Worm (Caenorhabditis elegans) whole organism, L4 larva: ENCODE results near the gene EEED8.3.

Experiments
- D1046.2 ChIP-seq: fragments of 200-800 bp; sonication (Bioruptor generic); IDR thresholded peaks from 2 replicates; pipeline ENCODE4 v1.3.6; 2022; ENCODE audit warnings: missing genetic modification characterization, missing compliant biosample characterization
- F10B5.3 ChIP-seq: sonication (generic microtip); optimal IDR thresholded peaks from 2 replicates; lab custom pipeline; 2016; ENCODE audit warnings: mild to moderate bottlenecking, missing genetic modification characterization, missing compliant biosample characterization
- F37D6.2 ChIP-seq: sonication (generic microtip); optimal IDR thresholded peaks from 2 replicates; lab custom pipeline; 2016; ENCODE audit warnings: mild to moderate bottlenecking, missing genetic modification characterization, missing compliant biosample characterization
- F49E8.2 ChIP-seq: sonication (generic microtip); optimal IDR thresholded peaks from 2 replicates; lab custom pipeline; 2016; ENCODE audit warnings: missing compliant biosample characterization, mild to moderate bottlenecking, missing genetic modification characterization, borderline replicate concordance
- T20F7.1 ChIP-seq: fragments of 200-800 bp; sonication (Bioruptor generic); optimal IDR thresholded peaks from 2 replicates; lab custom pipeline; 2018; ENCODE audit warnings: mild to moderate bottlenecking, missing genetic modification characterization, missing compliant biosample characterization
- Y105C5A.15 ChIP-seq: fragments of 200-800 bp; sonication (Bioruptor generic); IDR thresholded peaks from 2 replicates; pipeline ENCODE4 v1.3.6; 2022; ENCODE audit warnings: missing genetic modification characterization, missing compliant biosample characterization
- Y48G9A.11 ChIP-seq: fragments of 200-800 bp; sonication (Bioruptor generic); IDR thresholded peaks from 2 replicates; pipeline ENCODE4 v1.3.6; 2022; ENCODE audit warnings: missing genetic modification reagents, missing genetic modification characterization, missing compliant biosample characterization
- Y75B8A.6 ChIP-seq: fragments of 200-800 bp; sonication (Bioruptor generic); IDR thresholded peaks from 2 replicates; pipeline ENCODE4 v1.3.6; 2022; ENCODE audit warnings: missing genetic modification reagents, missing genetic modification characterization, missing compliant biosample characterization
- aha-1 ChIP-seq: fragments of 150-350 bp; peaks from one replicate; lab custom pipeline; 2014; ENCODE audit warnings: missing biosample characterization, missing genetic modification characterization
- ceh-32 ChIP-seq: sonication (generic microtip); optimal IDR thresholded peaks from 2 replicates; lab custom pipeline; 2016; ENCODE audit warnings: mild to moderate bottlenecking, missing genetic modification characterization, missing compliant biosample characterization; ENCODE audit not compliant: poor library complexity
- ceh-82 ChIP-seq: sonication (generic microtip); optimal IDR thresholded peaks from 2 replicates; lab custom pipeline; 2017; ENCODE audit warnings: missing biosample characterization, missing genetic modification characterization
- ces-1 ChIP-seq: fragments of 150-350 bp; sonication (generic microtip); optimal IDR thresholded peaks from 4 replicates; lab custom pipeline; 2014; ENCODE audit warnings: missing biosample characterization, missing genetic modification reagents, missing genetic modification characterization
- cey-2 ChIP-seq: sonication (generic microtip); optimal IDR thresholded peaks from 3 replicates; lab custom pipeline; 2017; ENCODE audit warnings: missing genetic modification characterization, mild to moderate bottlenecking, missing compliant biosample characterization, antibody characterized with exemption, borderline replicate concordance; ENCODE audit not compliant: insufficient read depth
- ctbp-1 ChIP-seq: fragments of 200-800 bp; sonication (Bioruptor generic); IDR thresholded peaks from 2 replicates; pipeline ENCODE4 v1.3.6; 2022; ENCODE audit warnings: missing genetic modification reagents, missing genetic modification characterization, missing compliant biosample characterization
- daf-19 ChIP-seq: fragments of 200-800 bp; sonication (Bioruptor generic); conservative IDR thresholded peaks from 2 replicates; pipeline ENCODE4 v1.3.6; 2022; ENCODE audit warnings: missing genetic modification characterization, missing compliant biosample characterization
- dmd-6 ChIP-seq: fragments of 200-800 bp; sonication (Bioruptor generic); IDR thresholded peaks from 2 replicates; pipeline ENCODE4 v1.3.6; 2022; ENCODE audit warnings: missing genetic modification reagents, missing genetic modification characterization, missing compliant biosample characterization
- dmd-8 ChIP-seq: fragments of 200-800 bp; sonication (Bioruptor generic); IDR thresholded peaks from 2 replicates; pipeline ENCODE4 v1.3.6; 2022; ENCODE audit warnings: missing genetic modification characterization, missing compliant biosample characterization
- dve-1 ChIP-seq: sonication (generic microtip); optimal IDR thresholded peaks from 2 replicates; lab custom pipeline; 2017; ENCODE audit warnings: antibody characterized with exemption, mild to moderate bottlenecking, missing genetic modification characterization, missing compliant biosample characterization; ENCODE audit not compliant: insufficient read depth
- egl-27 ChIP-seq: sonication (generic microtip); optimal IDR thresholded peaks from 3 replicates; lab custom pipeline; 2017; ENCODE audit warnings: missing biosample characterization, missing genetic modification reagents, missing genetic modification characterization
- fkh-10 ChIP-seq: fragments of 150-350 bp; optimal IDR thresholded peaks from 2 replicates; lab custom pipeline; 2014; ENCODE audit warnings: missing biosample characterization, missing genetic modification reagents, missing genetic modification characterization
- fos-1 ChIP-seq: fragments of 150-350 bp; optimal IDR thresholded peaks from 2 replicates; lab custom pipeline; 2014; ENCODE audit warnings: missing biosample characterization, missing genetic modification characterization
- gei-8 ChIP-seq: fragments of 200-800 bp; sonication (Bioruptor generic); optimal IDR thresholded peaks from 2 replicates; lab custom pipeline; 2018; ENCODE audit warnings: mild to moderate bottlenecking, missing genetic modification characterization, missing compliant biosample characterization
- hif-1 ChIP-seq, 2 experiments: sonication (generic microtip); optimal IDR thresholded peaks; 2 replicates each; lab custom pipeline; 2016 to 2017; ENCODE audit warnings: missing compliant biosample characterization in 2 of 2, missing genetic modification characterization in 2 of 2, missing genetic modification reagents in 2 of 2, missing genotype in 2 of 2, mild to moderate bottlenecking in 1 of 2
- hlh-30 ChIP-seq: sonication (generic microtip); optimal IDR thresholded peaks from 2 replicates; lab custom pipeline; 2017; ENCODE audit warnings: antibody characterized with exemption, mild to moderate bottlenecking, missing genetic modification characterization, missing compliant biosample characterization; ENCODE audit not compliant: insufficient read depth
- lir-3 ChIP-seq: sonication (generic microtip); optimal IDR thresholded peaks from 2 replicates; lab custom pipeline; 2016; ENCODE audit warnings: mild to moderate bottlenecking, missing genetic modification characterization, missing compliant biosample characterization
- lsy-2 ChIP-seq, 2 experiments: fragments of 150-350 bp in 1 of 2; sonication (generic microtip) in 1 of 2; optimal IDR thresholded peaks; 2 replicates each; lab custom pipeline; 2014 to 2017; ENCODE audit warnings: missing biosample characterization in 2 of 2, missing genetic modification characterization in 2 of 2
- mep-1 ChIP-seq: fragments of 150-350 bp; sonication (generic microtip); optimal IDR thresholded peaks from 3 replicates; lab custom pipeline; 2014; ENCODE audit warnings: missing biosample characterization, missing genetic modification characterization
- mes-2 ChIP-seq: sonication (generic microtip); optimal IDR thresholded peaks from 2 replicates; lab custom pipeline; 2016; ENCODE audit warnings: missing genotype, mild to moderate bottlenecking, missing genetic modification characterization, missing compliant biosample characterization; ENCODE audit not compliant: poor library complexity, severe bottlenecking
- nhr-102 ChIP-seq: sonication (generic microtip); optimal IDR thresholded peaks from 2 replicates; lab custom pipeline; 2016; ENCODE audit warnings: mild to moderate bottlenecking, missing genetic modification characterization, moderate library complexity, missing compliant biosample characterization
- nhr-11 ChIP-seq: fragments of 150-350 bp; optimal IDR thresholded peaks from 2 replicates; lab custom pipeline; 2014; ENCODE audit warnings: missing biosample characterization, missing genetic modification characterization
- nhr-41 ChIP-seq: fragments of 200-800 bp; sonication (Bioruptor generic); IDR thresholded peaks from 2 replicates; pipeline ENCODE4 v1.3.6; 2022; ENCODE audit warnings: missing genetic modification reagents, missing genetic modification characterization, missing compliant biosample characterization
- nhr-42 ChIP-seq: fragments of 200-800 bp; sonication (Bioruptor generic); IDR thresholded peaks from 2 replicates; pipeline ENCODE4 v1.3.6; 2022; ENCODE audit warnings: missing genetic modification characterization, missing compliant biosample characterization
- nhr-6 ChIP-seq: fragments of 150-350 bp; optimal IDR thresholded peaks from 2 replicates; lab custom pipeline; 2014; ENCODE audit warnings: missing biosample characterization, missing genetic modification characterization
- php-3 ChIP-seq: fragments of 200-800 bp; sonication (Bioruptor generic); IDR thresholded peaks from 2 replicates; pipeline ENCODE4 v1.3.6; 2022; ENCODE audit warnings: missing genetic modification reagents, missing genetic modification characterization, missing compliant biosample characterization
- saeg-2 ChIP-seq: fragments of 200-800 bp; sonication (Bioruptor generic); IDR thresholded peaks from 2 replicates; pipeline ENCODE4 v1.3.6; 2022; ENCODE audit warnings: missing genetic modification reagents, missing genetic modification characterization, missing compliant biosample characterization
- tag-97 ChIP-seq: fragments of 200-800 bp; sonication (Bioruptor generic); IDR thresholded peaks from 2 replicates; pipeline ENCODE4 v1.3.6; 2022; ENCODE audit warnings: missing genetic modification characterization, missing compliant biosample characterization
- tra-1 ChIP-seq: fragments of 200-800 bp; sonication (Bioruptor generic); IDR thresholded peaks from 2 replicates; pipeline ENCODE4 v1.3.6; 2022; ENCODE audit warnings: missing genetic modification reagents, missing genetic modification characterization, missing compliant biosample characterization
- unc-39 ChIP-seq: sonication (generic microtip); optimal IDR thresholded peaks from 2 replicates; lab custom pipeline; 2017; ENCODE audit warnings: missing biosample characterization, missing genetic modification characterization
- unc-62 ChIP-seq, 3 experiments: fragments of 150-350 bp in 1 of 3; sonication (generic microtip); optimal IDR thresholded peaks in 2 of 3; peaks in 1 of 3; 1 replicate in 1 of 3; 2 replicates in 2 of 3; lab custom pipeline; 2014 to 2017; ENCODE audit warnings: missing biosample characterization in 3 of 3, missing genetic modification characterization in 3 of 3, missing genetic modification reagents in 3 of 3, missing genotype in 1 of 3
- zag-1 ChIP-seq: fragments of 150-350 bp; optimal IDR thresholded peaks from 2 replicates; lab custom pipeline; 2014; ENCODE audit warnings: missing biosample characterization, missing genetic modification characterization

Gene EEED8.3

ce11 chrII:5414040-5414439 is at the start of gene EEED8.3, which contains the start of gene EEED8.14:
Gene EEED8.3 (plus strand): TSS chrII:5414276.
Gene EEED8.14 (minus strand): TSS chrII:5414052.
- TF ChIP-seq ctbp-1, result no peak
- no peak for TF ChIP-seq cey-2 (tag; lab: Kevin White, UChicago)
- TF ChIP-seq gei-8, result no peak
- TF ChIP-seq ceh-32 (tag; lab: Kevin White, UChicago), result no peak
- TF ChIP-seq aha-1 (tag; lab: Kevin White, UChicago), result no peak
- TF ChIP-seq daf-19 (GFP tag; lab: Robert Waterston, UW), result no peak
- TF ChIP-seq lir-3, result no peak
- no peak for TF ChIP-seq nhr-102

DNA sequence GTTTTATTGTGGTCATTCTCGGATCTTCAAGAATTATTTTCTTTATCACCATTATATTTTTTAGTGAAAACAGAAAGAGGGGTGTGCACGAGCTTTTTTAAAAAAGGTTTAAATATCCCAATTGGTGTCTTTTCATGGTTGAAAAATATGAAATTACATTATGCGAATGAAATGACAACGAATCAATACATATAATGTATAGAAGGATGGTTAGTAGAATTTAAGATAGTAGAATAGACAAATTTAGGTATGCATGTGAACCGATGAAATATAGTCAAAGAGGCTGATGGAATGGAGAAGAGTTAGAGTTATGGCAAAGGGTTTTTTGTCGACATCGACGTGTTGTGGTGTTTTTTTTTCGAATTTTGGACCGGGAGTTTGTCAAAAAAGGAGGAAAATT is 49.6 kb upstream of the EEED8.3 start:
- no peak for TF ChIP-seq nhr-6 (tag; lab: Kevin White, UChicago)
- peak in 1 of 2 experiments; percentile 90 for TF ChIP-seq unc-62 (GFP tag; optimal IDR thresholded peaks at IDR 0.05 in 1 of 2; lab: Kevin White, UChicago)
- no peak for TF ChIP-seq unc-62 (tag; optimal IDR thresholded peaks at IDR 0.05; lab: Kevin White, UChicago)
- peak; percentile 22 for TF ChIP-seq aha-1 (tag; lab: Kevin White, UChicago)

ce11 chrII:5365645-5366044 is 48.4 kb upstream of the EEED8.3 start, which contains the start of gene F09E5.16:
Gene F09E5.16 (minus strand): TSS chrII:5365745.
- no peak for TF ChIP-seq F10B5.3 (tag; lab: Kevin White, UChicago)

DNA sequence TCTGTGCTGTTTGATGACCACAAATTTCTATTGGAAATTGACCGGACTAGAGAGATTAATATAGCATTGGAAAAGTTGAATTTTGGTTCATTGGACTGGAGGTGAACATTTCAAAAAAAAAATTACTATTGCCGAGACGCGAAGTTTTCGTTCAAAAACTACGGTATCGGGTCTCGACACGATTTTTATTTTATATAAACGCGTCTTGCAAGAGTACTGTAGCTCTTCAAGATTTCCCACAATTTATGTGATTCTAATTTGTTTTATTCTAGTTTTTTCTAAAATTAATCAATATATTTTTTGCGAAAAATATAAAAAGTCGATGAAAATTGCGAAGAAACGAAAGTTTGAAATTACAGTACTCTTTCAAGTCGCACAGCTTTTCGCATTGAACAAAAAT is 43.4 kb upstream of the EEED8.3 start, which contains the start of gene F09E5.12:
Gene F09E5.12 (minus strand): TSS at position 101 of the 400 bp plus-strand sequence.
- no peak for TF ChIP-seq Y48G9A.11 (GFP tag; lab: Robert Waterston, UW)
- no peak for TF ChIP-seq hlh-30 (tag; lab: Kevin White, UChicago)
- peak; percentile 3 for TF ChIP-seq aha-1 (tag; lab: Kevin White, UChicago)

DNA sequence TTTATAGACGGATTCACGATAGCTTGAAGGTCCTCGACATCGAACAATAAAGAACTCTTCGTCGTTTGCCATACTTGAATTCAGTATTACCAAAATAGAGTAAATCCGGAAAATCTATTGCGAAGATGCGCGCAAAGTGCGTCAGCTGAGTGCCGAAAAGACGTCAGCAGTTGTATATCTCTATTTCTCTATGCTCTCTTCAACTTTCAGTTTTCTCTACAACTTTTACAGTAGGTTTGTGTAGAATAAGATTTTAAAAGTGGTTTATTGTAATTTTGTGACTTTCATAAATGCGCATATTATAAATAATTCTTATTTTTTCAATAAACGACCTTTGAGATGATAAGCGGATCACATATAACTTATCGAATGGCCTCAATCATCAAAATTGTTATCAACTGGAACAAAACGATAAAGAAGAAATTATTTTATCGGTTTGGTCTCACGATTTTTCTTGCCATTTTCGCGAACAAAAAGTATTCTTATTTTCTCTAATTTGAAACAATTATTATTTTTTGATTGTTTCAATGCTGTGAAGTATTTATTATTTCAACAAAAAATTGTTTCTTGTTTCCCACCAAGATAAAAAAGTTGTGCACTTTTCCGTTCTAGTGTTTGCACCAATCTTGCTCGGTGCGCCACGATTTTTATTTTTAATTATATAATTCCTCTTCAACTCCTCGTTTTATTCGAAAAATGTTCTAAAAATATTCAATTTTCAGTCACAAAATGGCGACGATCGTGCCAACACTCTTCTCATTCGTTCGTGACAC is 40.6 kb upstream of the EEED8.3 start, which contains the start of the genes agt-2 and F09E5.3:
Gene agt-2 (minus strand): TSS at position 553 of the 773 bp plus-strand sequence.
Gene F09E5.3 (plus strand): TSS at position 723 of the 773 bp plus-strand sequence.
- no peak for TF ChIP-seq tag-97 (GFP tag; lab: Robert Waterston, UW)
- no peak for TF ChIP-seq unc-39 (tag; lab: Kevin White, UChicago)
- TF ChIP-seq F49E8.2 (tag; lab: Kevin White, UChicago), result no peak
- peak; percentile 80; the same call in 1 of the 2 replicates for TF ChIP-seq ctbp-1
- peak; percentile 91 for TF ChIP-seq dve-1 (tag; lab: Kevin White, UChicago)
- TF ChIP-seq saeg-2 (GFP tag; lab: Robert Waterston, UW), result no peak
- no peak for TF ChIP-seq D1046.2 (GFP tag; lab: Robert Waterston, UW)
- no peak for TF ChIP-seq zag-1 (tag; lab: Kevin White, UChicago)
- peak; percentile 80 for TF ChIP-seq T20F7.1
- peak; percentile 47 for TF ChIP-seq tra-1 (GFP tag; lab: Robert Waterston, UW)
- TF ChIP-seq nhr-42 (GFP tag; lab: Robert Waterston, UW), result 0 out of 2 replicates have a peak, but pooled peaks have one; percentile 17
- TF ChIP-seq egl-27 (tag; lab: Kevin White, UChicago), result no peak
- peak in 1 of 2 experiments; percentile 58 for TF ChIP-seq hif-1 (tag; optimal IDR thresholded peaks at IDR 0.05; lab: Kevin White, UChicago)
- TF ChIP-seq unc-62 (GFP tag; optimal IDR thresholded peaks at IDR 0.05 in 1 of 2; lab: Kevin White, UChicago), result peak in 1 of 2 experiments; percentile 88
- TF ChIP-seq unc-62 (tag; optimal IDR thresholded peaks at IDR 0.05; lab: Kevin White, UChicago), result no peak
- TF ChIP-seq ces-1 (GFP tag; lab: Kevin White, UChicago), result peak; percentile 32
- TF ChIP-seq lsy-2 (tag; optimal IDR thresholded peaks at IDR 0.05; lab: Kevin White, UChicago), result peak; percentile 68 to 96
- no peak for TF ChIP-seq ceh-82
- peak; percentile 83 for TF ChIP-seq dmd-6 (GFP tag; lab: Robert Waterston, UW)
- TF ChIP-seq fos-1 (tag; lab: Kevin White, UChicago), result no peak
- peak; percentile 83 for TF ChIP-seq F37D6.2 (tag; lab: Kevin White, UChicago)
- TF ChIP-seq php-3 (GFP tag; lab: Robert Waterston, UW), result no peak
- TF ChIP-seq Y75B8A.6 (GFP tag; lab: Robert Waterston, UW), result no peak
- peak; percentile 93 for TF ChIP-seq mes-2 (tag; lab: Kevin White, UChicago)
- peak; percentile 86 for TF ChIP-seq fkh-10 (GFP tag; lab: Kevin White, UChicago)
- no peak for TF ChIP-seq Y105C5A.15 (GFP tag; lab: Robert Waterston, UW)
- no peak for TF ChIP-seq nhr-41
- peak; percentile 95 for TF ChIP-seq mep-1 (tag; lab: Kevin White, UChicago)
- peak; percentile 89 for TF ChIP-seq nhr-11
- TF ChIP-seq dmd-8 (GFP tag; lab: Robert Waterston, UW), result no peak
